Worm (Caenorhabditis elegans): Measurements from ENCODE around the gene mrpl-44.
A peak's percentile ranks its signal among the peaks of the same experiment; 100 is the strongest.

mrpl-44 gene

DNA sequence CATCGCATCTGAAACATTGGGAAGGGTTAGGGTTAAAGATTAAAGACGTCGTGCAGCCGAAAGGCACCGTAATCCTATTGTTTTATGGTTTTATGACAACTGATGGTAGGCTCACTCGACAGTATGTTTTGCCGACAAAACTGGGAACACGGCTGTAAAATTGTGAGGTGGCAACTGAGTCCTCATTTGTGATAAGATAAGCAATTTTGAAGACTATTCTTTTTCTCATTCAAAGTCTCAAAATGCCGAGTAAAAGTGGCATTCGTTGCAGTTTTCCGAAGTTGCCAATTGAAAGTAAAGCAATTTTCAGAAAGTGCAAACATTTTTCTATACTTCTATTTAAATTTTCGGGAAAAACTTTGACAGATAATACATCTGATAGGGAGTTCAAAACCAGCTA, 19.5 kb downstream of the mrpl-44 start (continued):
- no peak for TF ChIP-seq mes-2 (tag; optimal IDR thresholded peaks at IDR 0.05; ENCODE audit: poor library complexity, severe bottlenecking)
- TF ChIP-seq pqm-1 (tag; optimal IDR thresholded peaks at IDR 0.05) = peak; percentile 59

DNA sequence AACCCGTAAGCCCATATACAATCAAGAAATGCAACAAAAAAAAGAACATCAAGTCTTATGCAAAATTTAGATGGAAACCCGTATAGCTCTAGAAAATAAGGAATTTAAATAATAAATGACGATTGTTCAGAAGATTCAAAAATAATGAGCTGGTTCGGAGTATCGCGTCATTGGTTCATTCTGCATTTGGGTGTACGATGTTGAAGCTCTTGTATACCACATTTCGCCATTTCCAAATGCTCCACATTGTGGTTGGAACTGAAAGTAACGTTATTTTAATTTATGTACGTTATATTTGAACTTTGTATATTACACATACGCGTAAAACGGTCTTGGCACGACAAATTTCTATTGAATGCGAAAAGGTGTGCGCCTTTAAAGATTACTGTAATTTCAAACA, 28.9 kb downstream of the mrpl-44 start:
- TF ChIP-seq dmd-6 (GFP tag; IDR thresholded peaks at IDR 0.05) = peak; percentile 34; the same call in 1 of the 2 replicates
- 0 out of 2 replicates have a peak, but pooled peaks have one; percentile 8 for TF ChIP-seq lin-1 (GFP tag; IDR thresholded peaks at IDR 0.05)
- TF ChIP-seq hlh-11 (tag; optimal IDR thresholded peaks at IDR 0.05) = peak; percentile 50
- TF ChIP-seq daf-16 (GFP tag; optimal IDR thresholded peaks at IDR 0.05) = peak in 1 of 2 experiments; percentile 30
- peak; percentile 36 for TF ChIP-seq daf-16 (tag; optimal IDR thresholded peaks at IDR 0.05)
- TF ChIP-seq mdt-29 (GFP tag; IDR thresholded peaks at IDR 0.05) = peak; percentile 28; the same call in 1 of the 2 replicates
- peak; percentile 66 for TF ChIP-seq T26A8.4 (GFP tag; IDR thresholded peaks at IDR 0.05)
- no peak for TF ChIP-seq nhr-76 (tag; optimal IDR thresholded peaks at IDR 0.05)
- peak; percentile 70; the same call in 1 of the 2 replicates for TF ChIP-seq pha-4 (GFP tag; IDR thresholded peaks at IDR 0.05)
- no peak for TF ChIP-seq pha-4 (tag; optimal IDR thresholded peaks at IDR 0.05)
- peak; percentile 71 for TF ChIP-seq T20F7.1 (GFP tag; optimal IDR thresholded peaks at IDR 0.05)
- peak; percentile 60 for TF ChIP-seq lin-38 (GFP tag; IDR thresholded peaks at IDR 0.05)
- TF ChIP-seq php-3 (GFP tag; IDR thresholded peaks at IDR 0.05) = no peak
- no peak for TF ChIP-seq F37D6.2 (tag; optimal IDR thresholded peaks at IDR 0.05)
- TF ChIP-seq lsy-2 (tag; optimal IDR thresholded peaks at IDR 0.05) = peak in 1 of 2 experiments; percentile 55
- peak; percentile 53 for TF ChIP-seq mep-1 (tag; optimal IDR thresholded peaks at IDR 0.05)
- peak; percentile 39 for TF ChIP-seq spr-1 (tag; optimal IDR thresholded peaks at IDR 0.05)
- TF ChIP-seq madf-5 (GFP tag; IDR thresholded peaks at IDR 0.05) = no peak
- no peak for TF ChIP-seq ctbp-1 (GFP tag; IDR thresholded peaks at IDR 0.05)
- peak; percentile 55 for TF ChIP-seq duxl-1 (tag; optimal IDR thresholded peaks at IDR 0.05; ENCODE audit: poor library complexity)
- TF ChIP-seq nhr-28 (tag; optimal IDR thresholded peaks at IDR 0.05) = no peak
- no peak for TF ChIP-seq nhr-11 (tag; optimal IDR thresholded peaks at IDR 0.05)
- peak; percentile 38 for TF ChIP-seq nhr-102 (tag; optimal IDR thresholded peaks at IDR 0.05)
- peak; percentile 91 for TF ChIP-seq zfp-3 (GFP tag; conservative IDR thresholded peaks at IDR 0.05)
- TF ChIP-seq dve-1 (tag; optimal IDR thresholded peaks at IDR 0.05; ENCODE audit: insufficient read depth) = peak; percentile 73
- peak; percentile 0 for TF ChIP-seq mes-2 (tag; optimal IDR thresholded peaks at IDR 0.05; ENCODE audit: poor library complexity, severe bottlenecking)
- TF ChIP-seq nhr-42 (GFP tag; IDR thresholded peaks at IDR 0.05) = 0 out of 2 replicates have a peak, but pooled peaks have one; percentile 16
- 0 out of 2 replicates have a peak, but pooled peaks have one; percentile 5 for TF ChIP-seq nhr-41 (GFP tag; IDR thresholded peaks at IDR 0.05)
- peak; percentile 27; the same call in 1 of the 2 replicates for TF ChIP-seq hmg-1.1 (GFP tag; IDR thresholded peaks at IDR 0.05)

DNA sequence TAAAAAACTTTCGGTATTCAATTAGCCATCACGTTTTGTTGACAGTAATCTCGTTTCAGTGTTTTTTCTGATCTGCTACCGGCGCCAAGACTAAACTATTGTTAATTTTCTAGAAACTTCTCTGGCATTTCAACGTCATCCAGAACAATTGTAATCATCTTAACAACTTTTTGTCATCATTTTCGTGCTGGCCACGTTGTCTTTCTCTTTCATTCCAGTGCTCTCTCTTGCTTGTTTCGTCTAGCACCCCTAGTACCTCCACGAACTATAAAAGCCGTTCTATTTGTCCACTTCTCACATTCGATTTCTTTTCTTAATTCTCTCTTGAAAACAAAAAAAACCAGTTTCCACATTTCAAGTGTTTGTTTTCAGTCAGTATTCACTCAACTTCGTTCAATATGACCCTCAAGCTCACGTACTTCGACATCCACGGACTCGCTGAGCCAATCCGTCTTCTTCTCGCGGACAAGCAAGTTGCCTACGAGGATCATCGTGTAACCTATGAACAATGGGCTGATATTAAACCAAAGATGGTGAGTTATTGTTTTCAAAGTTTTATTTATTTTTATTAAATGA, 30.1 kb downstream of the mrpl-44 start, which contains the start of gene gst-1:
Gene gst-1, plus strand, starts transcription at position 373 of the 576 bp plus-strand sequence.
- TF ChIP-seq zip-11 (GFP tag; IDR thresholded peaks at IDR 0.05) (no peak), ceh-82 (tag; optimal IDR thresholded peaks at IDR 0.05) (no peak), nhr-42 (GFP tag; IDR thresholded peaks at IDR 0.05) (no peak), nhr-25 (tag; optimal IDR thresholded peaks at IDR 0.05; ENCODE audit: borderline replicate concordance, insufficient read depth) (no peak), vab-7 (GFP tag; IDR thresholded peaks at IDR 0.05) (no peak), spr-1 (tag; optimal IDR thresholded peaks at IDR 0.05) (no peak), nhr-28 (tag; optimal IDR thresholded peaks at IDR 0.05) (peak; percentile 13), T26A8.4 (GFP tag; IDR thresholded peaks at IDR 0.05) (no peak), duxl-1 (tag; optimal IDR thresholded peaks at IDR 0.05; ENCODE audit: poor library complexity) (no peak), T20F7.1 (GFP tag; optimal IDR thresholded peaks at IDR 0.05) (peak; percentile 45), skn-1 (tag; optimal IDR thresholded peaks at IDR 0.05) (no peak), unc-62 (GFP tag; optimal IDR thresholded peaks at IDR 0.05 in 1 of 2) (peak in 1 of 2 experiments; percentile 93), unc-62 (tag; optimal IDR thresholded peaks at IDR 0.05) (no peak), snpc-1.2 (GFP tag; IDR thresholded peaks at IDR 0.05) (no peak), cey-2 (tag; optimal IDR thresholded peaks at IDR 0.05; ENCODE audit: borderline replicate concordance, insufficient read depth) (no peak), ztf-11 (tag; optimal IDR thresholded peaks at IDR 0.05) (no peak), D1046.2 (GFP tag; IDR thresholded peaks at IDR 0.05) (no peak), unc-130 (GFP tag; optimal IDR thresholded peaks at IDR 0.05) (no peak), Y105C5A.15 (GFP tag; IDR thresholded peaks at IDR 0.05) (no peak), pha-4 (GFP tag; IDR thresholded peaks at IDR 0.05) (peak; percentile 40; the same call in 1 of the 2 replicates), pha-4 (tag; optimal IDR thresholded peaks at IDR 0.05) (no peak), nhr-48 (tag; optimal IDR thresholded peaks at IDR 0.05) (peak; percentile 49), nhr-11 (tag; optimal IDR thresholded peaks at IDR 0.05) (no peak), jun-1 (tag; optimal IDR thresholded peaks at IDR 0.05) (no peak), egl-27 (tag; optimal IDR thresholded peaks at IDR 0.05) (no peak), lsy-2 (tag; optimal IDR thresholded peaks at IDR 0.05) (peak in 1 of 2 experiments; percentile 48)
